Worm (Caenorhabditis elegans): Measurements from ENCODE around the gene F26C11.3.

DNA sequence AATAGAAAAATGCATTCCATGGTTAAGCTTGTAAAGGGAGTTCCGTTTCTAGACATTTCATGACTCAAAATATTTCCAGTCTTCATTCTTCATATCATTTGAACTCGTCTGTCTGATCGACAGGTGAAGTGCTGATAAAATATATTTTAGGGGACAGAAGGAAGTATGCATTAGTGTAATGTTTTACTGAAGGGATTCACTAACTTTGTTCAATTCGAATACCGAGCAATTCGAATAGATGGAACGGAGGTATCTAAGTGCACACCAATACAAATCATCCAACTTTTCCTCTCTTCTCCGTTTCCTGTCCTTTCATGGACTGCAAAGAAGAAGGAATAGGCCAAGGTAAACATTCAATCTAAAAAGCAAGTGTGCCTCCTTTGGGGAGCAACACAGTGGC lies 48.9 kb upstream of the F26C11.3 start:
- no peak for TF ChIP-seq nhr-85 (tag)
- TF ChIP-seq ceh-63 (GFP tag; optimal IDR thresholded peaks at IDR 0.05) = no peak
- TF ChIP-seq aly-2 (tag; optimal IDR thresholded peaks at IDR 0.05) = no peak
- no peak for TF ChIP-seq efl-3 (GFP tag; optimal IDR thresholded peaks at IDR 0.05)
- no peak for TF ChIP-seq fkh-10 (GFP tag; optimal IDR thresholded peaks at IDR 0.05)
- TF ChIP-seq pax-3 (tag; optimal IDR thresholded peaks at IDR 0.05) = no peak
- no peak for TF ChIP-seq ets-5 (GFP tag; IDR thresholded peaks at IDR 0.05)
